Fruit fly (Drosophila melanogaster) whole organism, wandering third instar larva: ENCODE results near the gene CG43658.

ENCODE experiments used
- CG32264 ChIP-seq: fragments of 200-800 bp; sonication (Bioruptor generic); optimal IDR thresholded peaks from 2 replicates; lab custom pipeline; 2016; ENCODE audit warnings: missing biosample characterization, missing genetic modification characterization
- CG9705 ChIP-seq: fragments of 200-800 bp; sonication (Bioruptor generic); optimal IDR thresholded peaks from 2 replicates; lab custom pipeline; 2018; ENCODE audit warnings: missing biosample characterization, mild to moderate bottlenecking, missing genetic modification characterization
- CrebA ChIP-seq: fragments of 200-800 bp; sonication (Bioruptor generic); optimal IDR thresholded peaks from 2 replicates; lab custom pipeline; 2016; ENCODE audit warnings: missing biosample characterization, mild to moderate bottlenecking, missing genetic modification characterization, borderline replicate concordance
- Dfd ChIP-seq: fragments of >200 bp; optimal IDR thresholded peaks from 2 replicates; lab custom pipeline; 2017; ENCODE audit warnings: missing biosample characterization, missing genetic modification characterization
- Dif ChIP-seq: fragments of 200-275, 200-300 bp; sonication (Bioruptor generic); optimal IDR thresholded peaks from 2 replicates; lab custom pipeline; 2018; ENCODE audit warnings: missing biosample characterization, missing genetic modification characterization; ENCODE audit not compliant: partially characterized antibody
- GATAd ChIP-seq: sonication (Bioruptor generic); optimal IDR thresholded peaks from 2 replicates; lab custom pipeline; 2016; ENCODE audit warnings: missing biosample characterization, missing genetic modification characterization
- HLH106 ChIP-seq: fragments of 200-800 bp; optimal IDR thresholded peaks from 3 replicates; lab custom pipeline; 2019; ENCODE audit warnings: missing biosample characterization, mild to moderate bottlenecking, missing genetic modification characterization, moderate library complexity
- Hnf4 ChIP-seq: fragments of 200-800 bp; sonication (Bioruptor generic); optimal IDR thresholded peaks from 2 replicates; lab custom pipeline; 2016; ENCODE audit warnings: missing biosample characterization, mild to moderate bottlenecking, missing genetic modification characterization
- Hr78 ChIP-seq: fragments of >200 bp; optimal IDR thresholded peaks from 2 replicates; lab custom pipeline; 2017; ENCODE audit warnings: missing biosample characterization, missing genetic modification characterization
- Hr83 ChIP-seq: fragments of 200-300 bp; sonication (Bioruptor generic); optimal IDR thresholded peaks from 2 replicates; lab custom pipeline; 2016; ENCODE audit warnings: missing biosample characterization, mild to moderate bottlenecking, missing genetic modification characterization, moderate library complexity; ENCODE audit not compliant: poor library complexity, severe bottlenecking
- Jra ChIP-seq: sonication (Bioruptor generic); optimal IDR thresholded peaks from 2 replicates; lab custom pipeline; 2016; ENCODE audit warnings: missing biosample characterization, missing genetic modification characterization
- Mio ChIP-seq: sonication (Bioruptor generic); optimal IDR thresholded peaks from 2 replicates; lab custom pipeline; 2016; ENCODE audit warnings: missing biosample characterization, missing genetic modification characterization
- Myc ChIP-seq: fragments of >200 bp; optimal IDR thresholded peaks from 2 replicates; lab custom pipeline; 2017
- N ChIP-seq: fragments of >200 bp; optimal IDR thresholded peaks from 2 replicates; lab custom pipeline; 2018; ENCODE audit warnings: missing biosample characterization, missing external identifiers, missing genetic modification characterization
- OdsH ChIP-seq: fragments of 200-800 bp; sonication (Bioruptor generic); optimal IDR thresholded peaks from 2 replicates; lab custom pipeline; 2016; ENCODE audit warnings: missing biosample characterization, mild to moderate bottlenecking, missing genetic modification characterization
- Rel ChIP-seq, 2 experiments: fragments of 200-800 bp; sonication (Bioruptor generic) in 1 of 2; optimal IDR thresholded peaks; 2 replicates in 1 of 2; 3 replicates in 1 of 2; lab custom pipeline; 2016 to 2019; ENCODE audit warnings: mild to moderate bottlenecking in 2 of 2, missing biosample characterization in 2 of 2, missing genetic modification characterization in 2 of 2, moderate library complexity in 1 of 2
- Sp1 ChIP-seq: fragments of 200-800 bp; sonication (Bioruptor generic); optimal IDR thresholded peaks from 3 replicates; lab custom pipeline; 2019; ENCODE audit warnings: missing biosample characterization, mild to moderate bottlenecking, missing genetic modification characterization, moderate library complexity
- Vsx2 ChIP-seq: fragments of 200-300, 225-300 bp; sonication (Bioruptor generic); optimal IDR thresholded peaks from 2 replicates; lab custom pipeline; 2018; ENCODE audit warnings: missing biosample characterization, missing genetic modification characterization; ENCODE audit not compliant: partially characterized antibody
- br ChIP-seq: fragments of 200-800 bp; sonication (Bioruptor generic); optimal IDR thresholded peaks from 2 replicates; lab custom pipeline; 2016; ENCODE audit warnings: missing biosample characterization, missing genetic modification characterization
- brk ChIP-seq: fragments of 200-800 bp; sonication (Bioruptor generic); optimal IDR thresholded peaks from 2 replicates; lab custom pipeline; 2016; ENCODE audit warnings: missing biosample characterization, mild to moderate bottlenecking, missing genetic modification characterization
- dl ChIP-seq, 2 experiments: fragments of 175-275, 200-275 bp in 1 of 2; fragments of 200-275 bp in 1 of 2; sonication (Bioruptor generic); optimal IDR thresholded peaks; lab custom pipeline; 2018; ENCODE audit warnings: mild to moderate bottlenecking in 2 of 2, missing biosample characterization in 2 of 2, missing genetic modification characterization in 2 of 2, moderate library complexity in 2 of 2; ENCODE audit not compliant: partially characterized antibody in 2 of 2, insufficient read depth in 1 of 2
- dmrt93B ChIP-seq: fragments of 200-800 bp; sonication (Bioruptor generic); optimal IDR thresholded peaks from 2 replicates; lab custom pipeline; 2018; ENCODE audit warnings: missing biosample characterization, mild to moderate bottlenecking, missing genetic modification characterization
- dsf ChIP-seq: sonication (Bioruptor generic); optimal IDR thresholded peaks from 2 replicates; lab custom pipeline; 2016; ENCODE audit warnings: missing biosample characterization, missing genetic modification characterization, borderline replicate concordance
- ey ChIP-seq: fragments of 200-800 bp; sonication (Bioruptor generic); optimal IDR thresholded peaks from 2 replicates; lab custom pipeline; 2016; ENCODE audit warnings: missing biosample characterization, missing genetic modification characterization
- foxo ChIP-seq, 2 experiments: fragments of 200-800 bp; sonication (Bioruptor generic); optimal IDR thresholded peaks; 2 replicates in 1 of 2; 3 replicates in 1 of 2; lab custom pipeline; 2016 to 2017; ENCODE audit warnings: missing biosample characterization in 2 of 2, missing genetic modification characterization in 2 of 2
- fru ChIP-seq: fragments of 200-800 bp; sonication (Bioruptor generic); optimal IDR thresholded peaks from 3 replicates; lab custom pipeline; 2016; ENCODE audit warnings: missing biosample characterization, mild to moderate bottlenecking, missing genetic modification characterization
- h ChIP-seq: fragments of 200-800 bp; sonication (Bioruptor generic); optimal IDR thresholded peaks from 3 replicates; lab custom pipeline; 2016; ENCODE audit warnings: missing biosample characterization, mild to moderate bottlenecking, missing genetic modification characterization
- jim ChIP-seq: fragments of 175-275, 200-325 bp; sonication (Bioruptor generic); optimal IDR thresholded peaks from 2 replicates; lab custom pipeline; 2016; ENCODE audit warnings: missing biosample characterization, mild to moderate bottlenecking, missing genetic modification characterization
- lola ChIP-seq: fragments of >200 bp; optimal IDR thresholded peaks from 2 replicates; lab custom pipeline; 2017; ENCODE audit warnings: missing biosample characterization, missing genetic modification characterization
- psq ChIP-seq: fragments of 200-800 bp; sonication (Bioruptor generic); optimal IDR thresholded peaks from 3 replicates; lab custom pipeline; 2017; ENCODE audit warnings: missing biosample characterization, mild to moderate bottlenecking, missing genetic modification characterization, moderate library complexity
- rgr ChIP-seq: fragments of 200-800 bp; sonication (Bioruptor generic); optimal IDR thresholded peaks from 3 replicates; lab custom pipeline; 2016; ENCODE audit warnings: missing biosample characterization, mild to moderate bottlenecking, missing genetic modification characterization
- sage ChIP-seq: fragments of 200-800 bp; sonication (Bioruptor generic); optimal IDR thresholded peaks from 2 replicates; lab custom pipeline; 2016; ENCODE audit warnings: missing biosample characterization, mild to moderate bottlenecking, missing genetic modification characterization
- sv ChIP-seq: fragments of 200-800 bp; sonication (Bioruptor generic); optimal IDR thresholded peaks from 3 replicates; lab custom pipeline; 2016; ENCODE audit warnings: missing biosample characterization, missing genetic modification characterization
- usp ChIP-seq: fragments of >200 bp; optimal IDR thresholded peaks from 2 replicates; lab custom pipeline; 2017; ENCODE audit warnings: missing biosample characterization, missing genetic modification characterization
- woc ChIP-seq: sonication (Bioruptor generic); optimal IDR thresholded peaks from 2 replicates; lab custom pipeline; 2016; ENCODE audit warnings: missing biosample characterization, mild to moderate bottlenecking, missing genetic modification characterization

CG43658 gene

dm6 chrX:17561130-17561942 lies at the start of gene CG43658:
TSS of gene CG43658 (minus strand) at chrX:17561180.
- TF ChIP-seq psq (GFP tag; lab: Kevin White, UChicago) (peak; percentile 94), N (GFP tag; lab: Kevin White, UChicago) (no peak), Dif (GFP tag; lab: Kevin White, UChicago) (peak; percentile 53), ey (GFP tag; lab: Kevin White, UChicago) (peak; percentile 85), fru (peak; percentile 92), brk (GFP tag; lab: Kevin White, UChicago) (peak; percentile 81), br (GFP tag; lab: Kevin White, UChicago) (peak; percentile 86), Sp1 (GFP tag; lab: Kevin White, UChicago) (peak; percentile 94), Mio (GFP tag; lab: Kevin White, UChicago) (no peak), woc (GFP tag; lab: Kevin White, UChicago) (peak; percentile 78), h (GFP tag; lab: Kevin White, UChicago) (peak; percentile 90), sage (GFP tag; lab: Kevin White, UChicago) (peak; percentile 82), rgr (peak; percentile 86), Hnf4 (GFP tag; lab: Kevin White, UChicago) (peak; percentile 56), OdsH (GFP tag; lab: Kevin White, UChicago) (peak; percentile 90), dmrt93B (GFP tag; lab: Kevin White, UChicago) (peak; percentile 91), Rel (GFP tag; optimal IDR thresholded peaks at IDR 0.05; lab: Kevin White, UChicago) (peak; percentile 63), Rel (tag; optimal IDR thresholded peaks at IDR 0.05; lab: Kevin White, UChicago) (peak; percentile 55), CG32264 (GFP tag; lab: Kevin White, UChicago) (peak; percentile 39), dl (GFP tag; optimal IDR thresholded peaks at IDR 0.05; lab: Kevin White, UChicago; ENCODE audit: insufficient read depth in 1 of 2, partially characterized antibody in 2 of 2) (peak; percentile 61 to 62), Hr78 (no peak), lola (GFP tag; lab: Kevin White, UChicago) (no peak), Dfd (no peak), foxo (GFP tag; optimal IDR thresholded peaks at IDR 0.05; lab: Kevin White, UChicago) (peak; percentile 8 to 92), CrebA (GFP tag; lab: Kevin White, UChicago) (peak; percentile 48), jim (GFP tag; lab: Kevin White, UChicago) (no peak), Jra (GFP tag; lab: Kevin White, UChicago) (peak; percentile 46), CG9705 (GFP tag; lab: Kevin White, UChicago) (peak; percentile 81), HLH106 (tag; lab: Kevin White, UChicago) (peak; percentile 93), GATAd (GFP tag; lab: Kevin White, UChicago) (no peak)

- TF ChIP-seq psq (GFP tag; lab: Kevin White, UChicago) (no peak), HLH106 (tag; lab: Kevin White, UChicago) (no peak), dl (GFP tag; optimal IDR thresholded peaks at IDR 0.05; lab: Kevin White, UChicago; ENCODE audit: insufficient read depth in 1 of 2, partially characterized antibody in 2 of 2) (no peak), brk (GFP tag; lab: Kevin White, UChicago) (no peak), fru (no peak), sage (GFP tag; lab: Kevin White, UChicago) (no peak), GATAd (GFP tag; lab: Kevin White, UChicago) (no peak), usp (GFP tag; lab: Kevin White, UChicago) (no peak), Hr83 (GFP tag; lab: Kevin White, UChicago) (no peak), CrebA (GFP tag; lab: Kevin White, UChicago) (no peak), Dfd (no peak), Vsx2 (GFP tag; lab: Kevin White, UChicago) (no peak)
These were observed 41.5 kb upstream of the CG43658 start for dm6 chrX:17602466-17602865.

dm6 chrX:17599330-17599729 lies 38.4 kb upstream of the CG43658 start, which contains the start of gene X11L:
TSS of gene X11L (plus strand) at chrX:17599608.
- TF ChIP-seq h (GFP tag; lab: Kevin White, UChicago) (peak; percentile 89), Dfd (no peak), dmrt93B (GFP tag; lab: Kevin White, UChicago) (no peak), Sp1 (GFP tag; lab: Kevin White, UChicago) (peak; percentile 56), Myc (lab: Kevin White, UChicago) (peak; percentile 54), CG9705 (GFP tag; lab: Kevin White, UChicago) (peak; percentile 25), fru (peak; percentile 82), N (GFP tag; lab: Kevin White, UChicago) (no peak), Hr78 (no peak), sv (peak; percentile 59), Hnf4 (GFP tag; lab: Kevin White, UChicago) (peak; percentile 91), OdsH (GFP tag; lab: Kevin White, UChicago) (peak; percentile 83), Jra (GFP tag; lab: Kevin White, UChicago) (peak; percentile 87), Vsx2 (GFP tag; lab: Kevin White, UChicago) (no peak), dsf (peak; percentile 52), dl (GFP tag; optimal IDR thresholded peaks at IDR 0.05; lab: Kevin White, UChicago; ENCODE audit: insufficient read depth in 1 of 2, partially characterized antibody in 2 of 2) (no peak), HLH106 (tag; lab: Kevin White, UChicago) (peak; percentile 63), foxo (GFP tag; optimal IDR thresholded peaks at IDR 0.05; lab: Kevin White, UChicago) (peak in 1 of 2 experiments; percentile 87), woc (GFP tag; lab: Kevin White, UChicago) (peak; percentile 70), br (GFP tag; lab: Kevin White, UChicago) (peak; percentile 82), Rel (GFP tag; optimal IDR thresholded peaks at IDR 0.05; lab: Kevin White, UChicago) (no peak), Rel (tag; optimal IDR thresholded peaks at IDR 0.05; lab: Kevin White, UChicago) (peak; percentile 32), Dif (GFP tag; lab: Kevin White, UChicago) (no peak), psq (GFP tag; lab: Kevin White, UChicago) (peak; percentile 72), GATAd (GFP tag; lab: Kevin White, UChicago) (peak; percentile 31), ey (GFP tag; lab: Kevin White, UChicago) (peak; percentile 86), sage (GFP tag; lab: Kevin White, UChicago) (peak; percentile 39), rgr (peak; percentile 85), CG32264 (GFP tag; lab: Kevin White, UChicago) (peak; percentile 21), Hr83 (GFP tag; lab: Kevin White, UChicago) (peak; percentile 82), brk (GFP tag; lab: Kevin White, UChicago) (peak; percentile 59)
